Fruit fly (Drosophila melanogaster) whole organism, embryonic: ENCODE measurements around the gene side-III.

ENCODE experiments used
- B-H1 ChIP-seq: fragments of 200-800 bp; sonication (Bioruptor generic); IDR thresholded peaks from 3 replicates; pipeline ENCODE4 v1.3.6; 2022; ENCODE audit warnings: missing biosample characterization, missing genetic modification characterization
- B-H2 ChIP-seq: fragments of 200-800 bp; sonication (Bioruptor generic); optimal IDR thresholded peaks from 2 replicates; lab custom pipeline; 2018; ENCODE audit warnings: missing biosample characterization, mild to moderate bottlenecking, missing genetic modification characterization
- C15 ChIP-seq: fragments of 200-800 bp; sonication (Bioruptor generic); IDR thresholded peaks from 3 replicates; pipeline ENCODE4 v1.3.6; 2022; ENCODE audit warnings: missing biosample characterization, missing genetic modification characterization
- CG10959 ChIP-seq: fragments of 200-800 bp; sonication (Bioruptor generic); IDR thresholded peaks from 2 replicates; pipeline ENCODE4 v1.3.6; 2022; ENCODE audit warnings: missing biosample characterization, missing genetic modification characterization
- CG10979 ChIP-seq: fragments of 200-800 bp; sonication (Bioruptor generic); optimal IDR thresholded peaks from 2 replicates; lab custom pipeline; 2018; ENCODE audit warnings: missing biosample characterization, mild to moderate bottlenecking, missing genetic modification characterization, moderate library complexity
- CG11247 ChIP-seq: fragments of 200-800 bp; sonication (Bioruptor generic); IDR thresholded peaks from 2 replicates; pipeline ENCODE4 v1.3.6; 2022; ENCODE audit warnings: missing biosample characterization, missing genetic modification characterization
- CG12104 ChIP-seq: fragments of 200-800 bp; sonication (Bioruptor generic); optimal IDR thresholded peaks from 3 replicates; lab custom pipeline; 2016; ENCODE audit warnings: missing biosample characterization, missing genetic modification characterization
- CG12155 ChIP-seq: fragments of 200-800 bp; sonication (Bioruptor generic); optimal IDR thresholded peaks from 3 replicates; lab custom pipeline; 2016; ENCODE audit warnings: missing biosample characterization, missing genetic modification characterization
- CG1233 ChIP-seq: fragments of 200-800 bp; sonication (Bioruptor generic); optimal IDR thresholded peaks from 4 replicates; lab custom pipeline; 2018; ENCODE audit warnings: missing biosample characterization, mild to moderate bottlenecking, missing genetic modification characterization
- CG14860 ChIP-seq: fragments of 200-800 bp; sonication (Bioruptor generic); IDR thresholded peaks from 3 replicates; pipeline ENCODE4 v1.3.6; 2022; ENCODE audit warnings: missing biosample characterization, missing genetic modification characterization; ENCODE audit not compliant: partially characterized antibody
- CG17328 ChIP-seq: fragments of 200-800 bp; sonication (Bioruptor generic); IDR thresholded peaks from 2 replicates; pipeline ENCODE4 v1.3.6; 2022; ENCODE audit warnings: missing biosample characterization, missing genetic modification characterization
- CG17361 ChIP-seq: fragments of 200-800 bp; sonication (Bioruptor generic); IDR thresholded peaks from 3 replicates; pipeline ENCODE4 v1.3.6; 2022; ENCODE audit warnings: missing biosample characterization, missing genetic modification characterization
- CG17612 ChIP-seq: fragments of 200-800 bp; sonication (Bioruptor generic); IDR thresholded peaks from 2 replicates; pipeline ENCODE4 v1.3.6; 2022; ENCODE audit warnings: missing biosample characterization, missing genetic modification characterization
- CG30020 ChIP-seq: fragments of 200-800 bp; optimal IDR thresholded peaks from 2 replicates; lab custom pipeline; 2019; ENCODE audit warnings: missing biosample characterization, mild to moderate bottlenecking, missing genetic modification characterization, moderate library complexity
- CG31441 ChIP-seq: fragments of 200-800 bp; sonication (Bioruptor generic); IDR thresholded peaks from 2 replicates; pipeline ENCODE4 v1.3.6; 2022; ENCODE audit warnings: missing biosample characterization, missing genetic modification characterization
- CG34224 ChIP-seq: fragments of 200-800 bp; sonication (Bioruptor generic); IDR thresholded peaks from 3 replicates; pipeline ENCODE4 v1.3.6; 2022; ENCODE audit warnings: missing biosample characterization, missing genetic modification characterization; ENCODE audit not compliant: partially characterized antibody
- CG3726 ChIP-seq: fragments of 200-800 bp; sonication (Bioruptor generic); IDR thresholded peaks from 3 replicates; pipeline ENCODE4, ENCODE4 v1.3.6; 2022; ENCODE audit warnings: missing biosample characterization, missing genetic modification characterization
- CG4730 ChIP-seq: fragments of 200-800 bp; sonication (Bioruptor generic); IDR thresholded peaks from 2 replicates; pipeline ENCODE4 v1.3.6; 2022; ENCODE audit warnings: missing biosample characterization, missing genetic modification characterization
- CG5245 ChIP-seq: fragments of 200-800 bp; sonication (Bioruptor generic); optimal IDR thresholded peaks from 3 replicates; lab custom pipeline; 2016; ENCODE audit warnings: missing biosample characterization, missing genetic modification characterization
- CG8089 ChIP-seq: fragments of 200-800 bp; sonication (Bioruptor generic); optimal IDR thresholded peaks from 3 replicates; lab custom pipeline; 2016; ENCODE audit warnings: missing biosample characterization, missing genetic modification characterization
- CG9932 ChIP-seq: fragments of 200-800 bp; sonication (Bioruptor generic); IDR thresholded peaks from 2 replicates; pipeline ENCODE4 v1.3.6; 2022; ENCODE audit warnings: missing biosample characterization, missing genetic modification characterization
- D19A ChIP-seq: fragments of 200-800 bp; optimal IDR thresholded peaks from 3 replicates; lab custom pipeline; 2019; ENCODE audit warnings: missing biosample characterization, mild to moderate bottlenecking, missing genetic modification characterization, moderate library complexity
- Doc2 ChIP-seq: fragments of 200-800 bp; sonication (Bioruptor generic); IDR thresholded peaks from 2 replicates; pipeline ENCODE4 v1.3.6; 2022; ENCODE audit warnings: missing biosample characterization, missing genetic modification characterization
- Ets65A ChIP-seq: fragments of 200-800 bp; sonication (Bioruptor generic); peaks from one replicate; lab custom pipeline; 2016; ENCODE audit warnings: missing biosample characterization, missing genetic modification characterization
- HLH54F ChIP-seq: fragments of 200-800 bp; sonication (Bioruptor generic); optimal IDR thresholded peaks from 3 replicates; lab custom pipeline; 2016; ENCODE audit warnings: missing biosample characterization, missing genetic modification characterization
- Jarid2 ChIP-seq: fragments of 200-800 bp; sonication (Bioruptor generic); optimal IDR thresholded peaks from 3 replicates; lab custom pipeline; 2017; ENCODE audit warnings: mild to moderate bottlenecking, missing biosample characterization, missing genetic modification reagents, missing genetic modification characterization
- Lhr ChIP-seq: fragments of 200-800 bp; sonication (Bioruptor generic); optimal IDR thresholded peaks from 3 replicates; lab custom pipeline; 2017; ENCODE audit warnings: mild to moderate bottlenecking, missing biosample characterization, missing genetic modification reagents, missing genetic modification characterization
- NfI ChIP-seq: fragments of 200-800 bp; sonication (Bioruptor generic); optimal IDR thresholded peaks from 3 replicates; lab custom pipeline; 2018; ENCODE audit warnings: missing biosample characterization, mild to moderate bottlenecking, missing genetic modification characterization, moderate library complexity
- Optix ChIP-seq: fragments of 200-800 bp; sonication (Bioruptor generic); IDR thresholded peaks from 3 replicates; pipeline ENCODE4 v1.3.6; 2022; ENCODE audit warnings: missing biosample characterization, missing genetic modification characterization
- Side ChIP-seq: fragments of 200-800 bp; sonication (Bioruptor generic); optimal IDR thresholded peaks from 2 replicates; lab custom pipeline; 2016; ENCODE audit warnings: missing biosample characterization, missing genetic modification characterization
- Sry-β ChIP-seq: fragments of 200-800 bp; sonication (Bioruptor generic); optimal IDR thresholded peaks from 2 replicates; lab custom pipeline; 2018; ENCODE audit warnings: missing biosample characterization, mild to moderate bottlenecking, missing genetic modification characterization, moderate library complexity
- abd-A ChIP-seq: fragments of 200-800 bp; sonication (Bioruptor generic); optimal IDR thresholded peaks from 3 replicates; lab custom pipeline; 2019; ENCODE audit warnings: missing biosample characterization, mild to moderate bottlenecking, missing genetic modification characterization, moderate library complexity
- ac ChIP-seq: fragments of 200-800 bp; sonication (Bioruptor generic); optimal IDR thresholded peaks from 3 replicates; lab custom pipeline; 2017; ENCODE audit warnings: missing biosample characterization, mild to moderate bottlenecking, missing genetic modification characterization
- bbx ChIP-seq: fragments of 200-800 bp; sonication (Bioruptor generic); IDR thresholded peaks from 2 replicates; pipeline ENCODE4 v1.3.6; 2022; ENCODE audit warnings: missing biosample characterization, missing genetic modification characterization; ENCODE audit not compliant: partially characterized antibody
- bsh ChIP-seq, 2 experiments: fragments of 200-800 bp; sonication (Bioruptor generic); optimal IDR thresholded peaks; 2 replicates each; lab custom pipeline; 2017 to 2018; ENCODE audit warnings: mild to moderate bottlenecking in 2 of 2, missing biosample characterization in 2 of 2, missing genetic modification characterization in 2 of 2, moderate library complexity in 1 of 2
- dysf ChIP-seq: fragments of 200-800 bp; sonication (Bioruptor generic); IDR thresholded peaks from 3 replicates; pipeline ENCODE4 v1.3.6; 2022; ENCODE audit warnings: missing biosample characterization, missing genetic modification characterization
- en ChIP-seq: fragments of 200-800 bp; sonication (Bioruptor generic); optimal IDR thresholded peaks from 2 replicates; lab custom pipeline; 2016; ENCODE audit warnings: missing biosample characterization, missing genetic modification characterization
- gcm ChIP-seq: fragments of 200-800 bp; sonication (Bioruptor generic); optimal IDR thresholded peaks from 2 replicates; lab custom pipeline; 2019; ENCODE audit warnings: missing biosample characterization, mild to moderate bottlenecking, missing genetic modification characterization, moderate library complexity
- gsb ChIP-seq: fragments of 200-800 bp; sonication (Bioruptor generic); IDR thresholded peaks from 2 replicates; pipeline ENCODE4 v1.3.6; 2022; ENCODE audit warnings: missing biosample characterization, missing genetic modification characterization
- insv ChIP-seq, 2 experiments: fragments of 200-800 bp; sonication (Bioruptor generic); optimal IDR thresholded peaks; 3 replicates each; lab custom pipeline; 2016 to 2018; ENCODE audit warnings: missing biosample characterization in 2 of 2, missing genetic modification characterization in 2 of 2
- jumu ChIP-seq: fragments of 200-800 bp; sonication (Bioruptor generic); optimal IDR thresholded peaks from 3 replicates; lab custom pipeline; 2016; ENCODE audit warnings: missing biosample characterization, missing genetic modification characterization
- pan ChIP-seq, 4 experiments: fragments of >200 bp in 3 of 4; fragments of 200-800 bp in 1 of 4; sonication (Bioruptor generic) in 1 of 4; optimal IDR thresholded peaks in 3 of 4; IDR thresholded peaks in 1 of 4; 2 replicates each; pipeline versions ENCODE4 v1.3.6 to Lab custom; 2017 to 2022; ENCODE audit warnings: missing biosample characterization in 2 of 4, missing genetic modification characterization in 2 of 4, mixed read lengths in 1 of 4
- pfk ChIP-seq: fragments of 200-800 bp; sonication (Bioruptor generic); optimal IDR thresholded peaks from 2 replicates; lab custom pipeline; 2018; ENCODE audit warnings: missing biosample characterization, mild to moderate bottlenecking, missing genetic modification characterization, moderate library complexity
- pnt ChIP-seq: fragments of 200-800 bp; sonication (Bioruptor generic); optimal IDR thresholded peaks from 3 replicates; lab custom pipeline; 2016; ENCODE audit warnings: missing biosample characterization, missing genetic modification characterization
- row ChIP-seq: fragments of 200-800 bp; sonication (Bioruptor generic); IDR thresholded peaks from 3 replicates; pipeline ENCODE4 v1.3.6; 2022; ENCODE audit warnings: missing biosample characterization, missing genetic modification characterization
- run ChIP-seq: fragments of 200-800 bp; sonication (Bioruptor generic); optimal IDR thresholded peaks from 3 replicates; lab custom pipeline; 2018; ENCODE audit warnings: missing biosample characterization, mild to moderate bottlenecking, missing genetic modification characterization
- sd ChIP-seq: fragments of 200-800 bp; sonication (Bioruptor generic); optimal IDR thresholded peaks from 3 replicates; lab custom pipeline; 2018; ENCODE audit warnings: missing biosample characterization, mild to moderate bottlenecking, missing genetic modification characterization, moderate library complexity
- sima ChIP-seq: fragments of 200-800 bp; sonication (Bioruptor generic); optimal IDR thresholded peaks from 2 replicates; lab custom pipeline; 2016; ENCODE audit warnings: missing biosample characterization, missing genetic modification characterization
- sob ChIP-seq: fragments of 200-800 bp; sonication (Bioruptor generic); IDR thresholded peaks from 2 replicates; pipeline ENCODE4 v1.3.6; 2022; ENCODE audit warnings: missing biosample characterization, missing genetic modification characterization
- sqz ChIP-seq: fragments of 200-800 bp; sonication (Bioruptor generic); optimal IDR thresholded peaks from 3 replicates; lab custom pipeline; 2018; ENCODE audit warnings: missing biosample characterization, mild to moderate bottlenecking, missing genetic modification characterization
- stwl ChIP-seq: fragments of 200-800 bp; sonication (Bioruptor generic); optimal IDR thresholded peaks from 3 replicates; lab custom pipeline; 2018; ENCODE audit warnings: missing biosample characterization, mild to moderate bottlenecking, missing genetic modification characterization, moderate library complexity

side-III gene

dm6 chr3R:5998235-5998666 lies 38.9 kb upstream of the side-III start (continued):
- TF ChIP-seq CG3726 (no peak), CG10959 (GFP tag; lab: Robert Waterston, UW) (no peak), run (tag; lab: Kevin White, UChicago) (no peak), Lhr (GFP tag; lab: Kevin White, UChicago) (peak; percentile 9), pnt (GFP tag; lab: Kevin White, UChicago) (no peak), D19A (tag; lab: Kevin White, UChicago) (no peak), gsb (GFP tag; lab: Robert Waterston, UW) (no peak), CG34224 (GFP tag; lab: Robert Waterston, UW) (no peak), CG31441 (GFP tag; lab: Robert Waterston, UW) (peak; percentile 67), jumu (GFP tag; lab: Kevin White, UChicago) (no peak), CG9932 (GFP tag; lab: Robert Waterston, UW) (no peak), sd (peak; percentile 44), bbx (GFP tag; lab: Robert Waterston, UW) (no peak), Optix (GFP tag; lab: Robert Waterston, UW) (no peak), HLH54F (GFP tag; lab: Kevin White, UChicago) (peak; percentile 32), Doc2 (GFP tag; lab: Robert Waterston, UW) (no peak), CG12104 (no peak), B-H1 (GFP tag; lab: Robert Waterston, UW) (no peak), Side (no peak), en (no peak), sima (GFP tag; lab: Kevin White, UChicago) (no peak), CG30020 (tag; lab: Kevin White, UChicago) (no peak), B-H2 (no peak), CG14860 (GFP tag; lab: Robert Waterston, UW) (no peak), CG17612 (GFP tag; lab: Robert Waterston, UW) (no peak), abd-A (tag; lab: Kevin White, UChicago) (no peak), sqz (no peak), dysf (peak; percentile 60; the same call in 2 of the 3 replicates), CG1233 (GFP tag; lab: Kevin White, UChicago) (no peak), stwl (no peak), CG11247 (GFP tag; lab: Robert Waterston, UW) (no peak), row (peak; percentile 70), C15 (GFP tag; lab: Robert Waterston, UW) (no peak), CG4730 (GFP tag; lab: Robert Waterston, UW) (no peak), ac (no peak), CG17361 (GFP tag; lab: Robert Waterston, UW) (peak; percentile 61; the same call in 2 of the 3 replicates), CG17328 (GFP tag; lab: Robert Waterston, UW) (no peak), CG10979 (tag; lab: Kevin White, UChicago) (peak; percentile 40), bsh (GFP tag; optimal IDR thresholded peaks at IDR 0.05; lab: Kevin White, UChicago) (peak in 1 of 2 experiments; percentile 52), Jarid2 (no peak), Ets65A (GFP tag; lab: Kevin White, UChicago) (peak; percentile 95), Sry-β (no peak), CG12155 (GFP tag; lab: Kevin White, UChicago) (peak; percentile 26), insv (GFP tag; optimal IDR thresholded peaks at IDR 0.05; lab: Kevin White, UChicago) (no peak), gcm (no peak), CG5245 (no peak), pfk (GFP tag; lab: Kevin White, UChicago) (no peak), NfI (GFP tag; lab: Kevin White, UChicago) (peak; percentile 52), sob (no peak), pan (optimal IDR thresholded peaks at IDR 0.05; lab: Kevin White, UChicago) (no peak), pan (GFP tag; optimal IDR thresholded peaks at IDR 0.05 in 1 of 2, IDR thresholded peaks at IDR 0.05 in 1 of 2) (peak in 1 of 2 experiments; percentile 46), CG8089 (GFP tag; lab: Kevin White, UChicago) (peak; percentile 23)
